Worm (Caenorhabditis elegans) whole organism, late embryonic: ENCODE measurements around the gene hlh-25.

Experiments
- T23F11.4 ChIP-seq: fragments of 200-800 bp; sonication (Bioruptor generic); optimal IDR thresholded peaks from 2 replicates; lab custom pipeline; 2018; ENCODE audit warnings: mild to moderate bottlenecking, missing genetic modification characterization, missing compliant biosample characterization
- ama-1 ChIP-seq: fragments of 150-350 bp; optimal IDR thresholded peaks from 2 replicates; lab custom pipeline; 2014
- ceh-22 ChIP-seq: sonication (generic microtip); optimal IDR thresholded peaks from 2 replicates; lab custom pipeline; 2017; ENCODE audit warnings: missing biosample characterization, missing genetic modification characterization
- ceh-30 ChIP-seq: fragments of 150-350 bp; optimal IDR thresholded peaks from 2 replicates; lab custom pipeline; 2014; ENCODE audit warnings: missing biosample characterization, missing genetic modification characterization
- ceh-34 ChIP-seq: sonication (generic microtip); optimal IDR thresholded peaks from 2 replicates; lab custom pipeline; 2016; ENCODE audit warnings: mild to moderate bottlenecking, missing genetic modification characterization, missing compliant biosample characterization
- eyg-1 ChIP-seq: sonication (generic microtip); optimal IDR thresholded peaks from 2 replicates; lab custom pipeline; 2016; ENCODE audit warnings: missing genotype, missing genetic modification characterization, missing compliant biosample characterization

DNA sequence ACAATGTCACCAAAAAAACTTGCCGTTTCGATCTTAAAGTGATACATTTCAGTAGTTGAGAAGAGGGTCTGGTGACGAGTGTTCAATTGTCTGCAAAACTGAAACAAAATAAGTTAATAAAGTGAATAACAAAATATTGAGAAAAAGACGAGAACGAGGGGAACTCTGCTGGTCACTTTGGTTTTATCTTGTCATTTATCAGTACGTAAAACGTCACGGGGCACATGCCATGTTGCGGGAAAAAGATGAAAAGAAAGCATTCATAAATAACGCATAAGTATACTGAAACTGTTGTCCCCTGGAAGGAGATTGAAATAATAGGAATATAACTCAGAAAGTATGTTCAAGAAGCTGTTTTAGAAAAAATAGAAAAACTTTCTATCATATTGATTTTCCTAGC lies 20.2 kb upstream of the hlh-25 start, which contains the start of gene sahd-1:
- TF ChIP-seq T23F11.4 (GFP tag; lab: Kevin White, UChicago): no peak
- TF ChIP-seq ama-1 (lab: Kevin White, UChicago): no peak
- no peak for TF ChIP-seq ceh-34 (tag; lab: Kevin White, UChicago)
- TF ChIP-seq ceh-30 (tag; lab: Kevin White, UChicago): no peak
- no peak for TF ChIP-seq eyg-1 (tag; lab: Kevin White, UChicago)
- TF ChIP-seq ceh-22 (tag; lab: Kevin White, UChicago): no peak
